Worm (Caenorhabditis elegans): ENCODE measurements around the gene srw-87.

ce11 chrV:16287619-16288018 is 48.8 kb upstream of the srw-87 start, which contains the start of gene F28G4.3:
- TF ChIP-seq him-1 (tag; optimal IDR thresholded peaks at IDR 0.05) (no peak), W03F9.2 (tag; optimal IDR thresholded peaks at IDR 0.05) (no peak)
